Worm (Caenorhabditis elegans): ENCODE results near the gene F53F8.7.

F53F8.7 gene

DNA sequence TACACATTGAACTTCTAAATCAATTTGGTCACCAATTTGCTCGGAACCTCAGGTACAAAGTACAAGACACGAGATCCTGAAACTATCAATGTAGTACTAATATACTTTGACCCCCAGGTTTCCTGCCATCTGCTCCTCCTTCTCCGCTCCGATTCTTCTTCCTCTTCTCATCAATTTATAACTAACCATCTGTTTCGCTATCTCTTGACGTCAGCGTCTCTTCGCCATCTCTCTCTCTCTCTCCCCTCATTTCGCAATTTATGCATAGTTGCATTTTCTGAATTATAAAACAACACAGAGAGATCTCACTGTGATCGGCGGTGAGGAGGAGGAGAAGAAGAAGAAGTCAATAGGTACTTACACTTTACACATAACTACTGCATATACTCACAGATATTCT lies 13.6 kb upstream of the F53F8.7 start:
- TF ChIP-seq flh-1 (GFP tag; optimal IDR thresholded peaks at IDR 0.05) (no peak), elt-3 (tag; optimal IDR thresholded peaks at IDR 0.05) (no peak), snpc-4 (tag; optimal IDR thresholded peaks at IDR 0.05) (no peak), lin-32 (GFP tag; optimal IDR thresholded peaks at IDR 0.05) (peak; percentile 67), unc-62 (GFP tag; optimal IDR thresholded peaks at IDR 0.05) (peak; percentile 76), ceh-43 (GFP tag; optimal IDR thresholded peaks at IDR 0.05) (no peak), unc-39 (tag; optimal IDR thresholded peaks at IDR 0.05) (no peak), pha-4 (tag; optimal IDR thresholded peaks at IDR 0.05) (no peak), cnd-1 (tag; optimal IDR thresholded peaks at IDR 0.05) (peak; percentile 96), sptf-1 (tag; optimal IDR thresholded peaks at IDR 0.05) (no peak), mab-5 (tag; optimal IDR thresholded peaks at IDR 0.05) (no peak), bed-3 (GFP tag; optimal IDR thresholded peaks at IDR 0.05) (no peak), sem-2 (GFP tag; optimal IDR thresholded peaks at IDR 0.05) (no peak), ceh-39 (tag; optimal IDR thresholded peaks at IDR 0.05) (no peak), nhr-12 (tag; optimal IDR thresholded peaks at IDR 0.05) (no peak), ces-1 (GFP tag; optimal IDR thresholded peaks at IDR 0.05) (peak; percentile 93), nhr-28 (tag; optimal IDR thresholded peaks at IDR 0.05) (no peak), ham-2 (GFP tag; optimal IDR thresholded peaks at IDR 0.05) (no peak), unc-120 (tag; optimal IDR thresholded peaks at IDR 0.05; ENCODE audit: poor library complexity, severe bottlenecking) (peak; percentile 53), elt-1 (tag; optimal IDR thresholded peaks at IDR 0.05; ENCODE audit: borderline replicate concordance, insufficient read depth) (no peak), mls-2 (tag; optimal IDR thresholded peaks at IDR 0.05) (peak; percentile 43), tbx-8 (GFP tag; optimal IDR thresholded peaks at IDR 0.05) (no peak), nhr-2 (tag; optimal IDR thresholded peaks at IDR 0.05) (no peak), lsy-2 (tag; optimal IDR thresholded peaks at IDR 0.05) (no peak), drap-1 (GFP tag; optimal IDR thresholded peaks at IDR 0.05) (peak; percentile 37), nhr-237 (tag; optimal IDR thresholded peaks at IDR 0.05) (peak; percentile 0), mep-1 (tag; optimal IDR thresholded peaks at IDR 0.05) (peak; percentile 31), ztf-11 (tag; optimal IDR thresholded peaks at IDR 0.05) (no peak), zip-8 (tag; optimal IDR thresholded peaks at IDR 0.05) (no peak), lin-13 (tag; optimal IDR thresholded peaks at IDR 0.05) (no peak), hlh-1 (tag; optimal IDR thresholded peaks at IDR 0.05) (peak; percentile 94), blmp-1 (tag; optimal IDR thresholded peaks at IDR 0.05) (no peak), ceh-83 (GFP tag; optimal IDR thresholded peaks at IDR 0.05) (no peak), M03D4.4 (tag; optimal IDR thresholded peaks at IDR 0.05) (no peak), nhr-76 (tag; optimal IDR thresholded peaks at IDR 0.05) (no peak)

DNA sequence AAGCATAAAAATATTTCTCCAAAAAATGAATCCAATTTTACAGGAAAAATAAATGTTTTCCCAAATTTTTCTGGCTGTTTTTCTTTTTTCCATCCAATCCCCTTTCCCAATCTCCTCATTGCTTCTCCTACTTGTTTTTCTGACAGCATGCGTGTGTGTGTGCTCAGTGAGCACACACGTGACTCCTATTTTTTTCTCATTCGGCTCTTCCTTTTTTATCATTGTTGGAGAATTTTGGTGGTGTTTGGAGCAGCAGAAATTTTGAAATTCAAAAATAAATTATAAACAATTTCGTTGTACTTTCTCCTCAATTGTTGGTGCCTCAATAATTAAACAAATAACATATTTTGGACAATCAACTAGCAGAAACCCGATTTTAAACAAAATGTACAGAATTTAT lies 12.5 kb upstream of the F53F8.7 start:
- TF ChIP-seq ceh-83 (GFP tag; optimal IDR thresholded peaks at IDR 0.05) (no peak), mls-2 (tag; optimal IDR thresholded peaks at IDR 0.05) (no peak), ceh-43 (GFP tag; optimal IDR thresholded peaks at IDR 0.05) (no peak), lin-32 (GFP tag; optimal IDR thresholded peaks at IDR 0.05) (no peak), zip-8 (tag; optimal IDR thresholded peaks at IDR 0.05) (no peak), M03D4.4 (tag; optimal IDR thresholded peaks at IDR 0.05) (no peak), lsy-2 (tag; optimal IDR thresholded peaks at IDR 0.05) (no peak), tbx-8 (GFP tag; optimal IDR thresholded peaks at IDR 0.05) (no peak), unc-39 (tag; optimal IDR thresholded peaks at IDR 0.05) (no peak), pha-4 (tag; optimal IDR thresholded peaks at IDR 0.05) (no peak)

DNA sequence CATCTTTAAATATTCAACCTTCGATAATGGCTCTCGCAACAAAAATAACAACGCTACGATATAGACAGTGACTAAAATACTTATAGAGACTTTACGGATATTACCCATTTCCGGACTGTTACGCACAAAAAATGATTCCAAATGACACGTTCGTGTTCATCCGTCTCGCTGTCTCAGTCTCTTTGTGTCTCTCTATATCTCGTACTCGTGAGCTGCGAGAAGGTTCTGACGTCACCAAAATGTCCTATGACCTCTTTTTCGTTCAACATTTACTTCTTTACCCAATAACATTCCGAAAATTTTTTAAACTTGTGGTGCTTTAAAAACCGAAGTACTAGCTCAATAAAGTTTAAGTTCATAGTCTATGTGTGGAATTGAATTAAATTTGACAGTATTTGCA lies 12.0 kb upstream of the F53F8.7 start:
- TF ChIP-seq pha-4 (tag; optimal IDR thresholded peaks at IDR 0.05) (no peak), ces-1 (GFP tag; optimal IDR thresholded peaks at IDR 0.05) (peak; percentile 8), elt-3 (tag; optimal IDR thresholded peaks at IDR 0.05) (no peak), lsy-2 (tag; optimal IDR thresholded peaks at IDR 0.05) (no peak), ztf-11 (tag; optimal IDR thresholded peaks at IDR 0.05) (no peak), mls-2 (tag; optimal IDR thresholded peaks at IDR 0.05) (no peak), elt-1 (tag; optimal IDR thresholded peaks at IDR 0.05; ENCODE audit: borderline replicate concordance, insufficient read depth) (no peak), ham-2 (GFP tag; optimal IDR thresholded peaks at IDR 0.05) (no peak)

DNA sequence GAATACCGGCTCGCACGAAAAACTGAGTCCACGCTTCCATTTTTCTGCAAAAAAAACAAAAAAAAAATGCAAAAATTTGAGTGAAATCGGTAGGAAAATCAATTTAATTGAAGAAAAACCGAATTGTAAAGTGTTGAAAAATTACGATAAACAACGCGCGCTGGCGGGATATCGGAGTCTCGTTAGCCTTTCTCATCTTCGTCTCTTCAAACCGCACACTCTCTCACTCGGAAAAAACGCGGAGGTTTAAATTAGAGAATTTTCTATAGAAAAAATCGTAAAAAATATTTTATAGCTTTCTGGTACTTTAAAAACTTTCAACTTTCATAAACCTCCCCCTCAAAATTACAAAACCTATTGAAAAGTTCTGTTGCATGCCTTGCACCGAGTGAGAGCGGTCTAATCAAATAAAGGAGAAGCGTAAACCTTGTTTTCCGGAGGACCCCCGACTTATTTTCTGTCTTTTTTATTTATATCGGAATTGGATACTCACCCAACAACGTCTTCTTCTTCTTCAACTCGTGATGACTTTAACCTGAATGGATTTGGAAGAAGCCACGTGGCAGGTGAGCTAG lies 5.9 kb upstream of the F53F8.7 start, which contains the start of the genes F53F8.5 and F53F8.6:
TSS of gene F53F8.5 (minus strand) at position 52 of the 575 bp plus-strand sequence.
TSS of gene F53F8.6 (plus strand) at position 230 of the 575 bp plus-strand sequence.
- peak; percentile 4 for TF ChIP-seq pha-4 (tag; optimal IDR thresholded peaks at IDR 0.05)
- TF ChIP-seq mab-5 (tag; optimal IDR thresholded peaks at IDR 0.05): no peak
- peak; percentile 38 for TF ChIP-seq lin-13 (tag; optimal IDR thresholded peaks at IDR 0.05)
- TF ChIP-seq lsy-2 (tag; optimal IDR thresholded peaks at IDR 0.05): peak; percentile 53
- TF ChIP-seq ces-1 (GFP tag; optimal IDR thresholded peaks at IDR 0.05): peak; percentile 94
- TF ChIP-seq mep-1 (tag; optimal IDR thresholded peaks at IDR 0.05): no peak

Measured in whole organism, mixed stage, embryonic.